Fruit fly (Drosophila melanogaster): ENCODE results near the gene CG3408.

DNA sequence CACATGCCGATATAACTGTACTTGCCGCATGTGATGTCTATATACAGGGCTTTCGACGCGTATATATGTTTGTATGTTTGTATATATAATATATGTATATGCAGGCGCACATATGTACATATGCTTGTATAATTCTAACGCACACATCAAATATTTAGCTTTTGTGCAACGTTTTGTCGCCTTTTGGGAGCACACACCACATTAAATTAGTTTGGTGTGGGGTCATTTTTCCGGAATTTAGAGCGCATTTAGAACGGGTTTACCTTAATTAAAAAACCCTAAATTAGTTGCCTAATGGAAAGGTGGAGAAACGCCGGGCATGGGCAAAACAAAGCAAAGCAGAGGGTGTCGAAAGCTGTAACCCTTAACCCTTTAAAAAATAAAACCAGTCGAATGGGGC lies 42.1 kb downstream of the CG3408 start:
- TF ChIP-seq psq (optimal IDR thresholded peaks at IDR 0.05), result no peak
- no peak for TF ChIP-seq usp (GFP tag; optimal IDR thresholded peaks at IDR 0.05)
- TF ChIP-seq Dll (optimal IDR thresholded peaks at IDR 0.05), result no peak
- no peak for TF ChIP-seq CG8478 (optimal IDR thresholded peaks at IDR 0.05)

Measured in whole organism.